Worm (Caenorhabditis elegans) whole organism, midembryonic: ENCODE results near the gene srbc-23.

ENCODE experiments used
- T22C8.4 ChIP-seq: fragments of 200-800 bp; sonication (Bioruptor generic); IDR thresholded peaks from 2 replicates; pipeline ENCODE4 v1.3.6; 2022; ENCODE audit warnings: missing genetic modification characterization, missing compliant biosample characterization
- cog-1 ChIP-seq: sonication (generic microtip); optimal IDR thresholded peaks from 2 replicates; lab custom pipeline; 2016; ENCODE audit warnings: missing genetic modification characterization, missing compliant biosample characterization
- flt-1 ChIP-seq: fragments of 200-800 bp; sonication (Bioruptor generic); IDR thresholded peaks from 2 replicates; pipeline ENCODE4 v1.3.6; 2022; ENCODE audit warnings: missing genetic modification characterization, missing compliant biosample characterization
- med-1 ChIP-seq: sonication (generic microtip); optimal IDR thresholded peaks from 2 replicates; lab custom pipeline; 2017; ENCODE audit warnings: missing genetic modification characterization, mild to moderate bottlenecking, missing compliant biosample characterization, antibody characterized with exemption, missing genetic modification reagents; ENCODE audit not compliant: insufficient read depth
- ref-1 ChIP-seq: fragments of 200-800 bp; sonication (Bioruptor generic); conservative IDR thresholded peaks from 2 replicates; pipeline ENCODE4 v1.3.6; 2022; ENCODE audit warnings: missing genetic modification reagents, missing genetic modification characterization, missing compliant biosample characterization
- tab-1 ChIP-seq: fragments of 200-800 bp; sonication (Bioruptor generic); IDR thresholded peaks from 2 replicates; pipeline ENCODE4 v1.3.6; 2022; ENCODE audit warnings: missing genetic modification characterization, missing compliant biosample characterization
- ztf-23 ChIP-seq: fragments of 200-800 bp; sonication (Bioruptor generic); IDR thresholded peaks from 2 replicates; pipeline ENCODE4 v1.3.6; 2022; ENCODE audit warnings: missing genetic modification reagents, missing genetic modification characterization, missing compliant biosample characterization
- ztf-29 ChIP-seq: fragments of 200-800 bp; sonication (Bioruptor generic); IDR thresholded peaks from 2 replicates; pipeline ENCODE4 v1.3.6; 2022; ENCODE audit warnings: missing genetic modification reagents, missing genetic modification characterization, missing compliant biosample characterization

ce11 chrV:2204080-2204479 is 50.7 kb downstream of the srbc-23 start, which contains the start of gene cyp-33C12:
- TF ChIP-seq flt-1 (GFP tag; lab: Robert Waterston, UW) (no peak), T22C8.4 (no peak), ztf-23 (GFP tag; lab: Robert Waterston, UW) (no peak), ztf-29 (no peak), cog-1 (no peak), med-1 (GFP tag; lab: Kevin White, UChicago) (no peak), tab-1 (no peak), ref-1 (GFP tag; lab: Robert Waterston, UW) (no peak)
